Fruit fly (Drosophila melanogaster) whole organism, pupa: ENCODE data around the gene Ect3.

ENCODE experiments used
- CG12605 ChIP-seq: fragments of 200-800 bp; sonication (Bioruptor generic); IDR thresholded peaks from 2 replicates; pipeline ENCODE4 v1.3.6; 2022; ENCODE audit warnings: missing biosample characterization, missing genetic modification characterization
- CG4496 ChIP-seq: fragments of 200-800 bp; sonication (Bioruptor generic); IDR thresholded peaks from 3 replicates; pipeline ENCODE4 v1.3.6; 2022; ENCODE audit warnings: missing biosample characterization, missing genetic modification characterization
- CG8301 ChIP-seq: fragments of 200-800 bp; sonication (Bioruptor generic); optimal IDR thresholded peaks from 2 replicates; lab custom pipeline; 2018; ENCODE audit warnings: missing biosample characterization, mild to moderate bottlenecking, missing genetic modification characterization
- EcR ChIP-seq: fragments of 200-800 bp; sonication (Bioruptor generic); optimal IDR thresholded peaks from 3 replicates; lab custom pipeline; 2019; ENCODE audit warnings: missing biosample characterization, missing genetic modification characterization, mild to moderate bottlenecking, moderate library complexity, missing genetic modification reagents
- Snoo ChIP-seq: fragments of 200-800 bp; sonication (Bioruptor generic); optimal IDR thresholded peaks from 3 replicates; lab custom pipeline; 2017; ENCODE audit warnings: missing biosample characterization, mild to moderate bottlenecking, missing genetic modification characterization, inconsistent platforms

dm6 chr3R:11981962-11982361, 17.1 kb upstream of the Ect3 start, which contains the start of gene CG12224:
- TF ChIP-seq EcR (GFP tag; lab: Kevin White, UChicago) (no peak), Snoo (tag; lab: Kevin White, UChicago) (no peak), CG4496 (GFP tag; lab: Robert Waterston, UW) (no peak), CG8301 (tag; lab: Kevin White, UChicago) (no peak), CG12605 (no peak)
